Worm (Caenorhabditis elegans) whole organism, early embryonic: ENCODE data around the gene AH9.6.

Experiments used
- B0310.2 ChIP-seq: sonication (generic microtip); optimal IDR thresholded peaks from 2 replicates; lab custom pipeline; 2016; ENCODE audit warnings: mild to moderate bottlenecking, missing genetic modification characterization, missing compliant biosample characterization
- F13C5.2 ChIP-seq: sonication (generic microtip); optimal IDR thresholded peaks from 2 replicates; lab custom pipeline; 2017; ENCODE audit warnings: mild to moderate bottlenecking, missing genetic modification characterization, inconsistent platforms, missing compliant biosample characterization
- aly-1 ChIP-seq: sonication (generic microtip); optimal IDR thresholded peaks from 2 replicates; lab custom pipeline; 2016; ENCODE audit warnings: missing genetic modification characterization, missing compliant biosample characterization
- ama-1 ChIP-seq: fragments of 150-350 bp; optimal IDR thresholded peaks from 2 replicates; lab custom pipeline; 2014
- ets-7 ChIP-seq: sonication (generic microtip); optimal IDR thresholded peaks from 2 replicates; lab custom pipeline; 2016; ENCODE audit warnings: missing genotype, missing genetic modification characterization, missing compliant biosample characterization
- flt-1 ChIP-seq: fragments of 200-800 bp; sonication (Bioruptor generic); IDR thresholded peaks from 2 replicates; pipeline ENCODE4 v1.3.6; 2022; ENCODE audit warnings: missing genetic modification characterization, missing compliant biosample characterization
- hmbx-1 ChIP-seq: sonication (generic microtip); optimal IDR thresholded peaks from 2 replicates; lab custom pipeline; 2016; ENCODE audit warnings: mild to moderate bottlenecking, missing genetic modification characterization, missing compliant biosample characterization
- hmg-4 ChIP-seq: fragments of 200-800 bp; sonication (Bioruptor generic); optimal IDR thresholded peaks from 2 replicates; lab custom pipeline; 2018; ENCODE audit warnings: mild to moderate bottlenecking, missing genetic modification characterization, missing compliant biosample characterization
- pes-1 ChIP-seq: fragments of 200-800 bp; sonication (Bioruptor generic); IDR thresholded peaks from 2 replicates; pipeline ENCODE4 v1.3.6; 2022; ENCODE audit warnings: missing genetic modification reagents, missing genetic modification characterization, missing compliant biosample characterization
- scrt-1 ChIP-seq: fragments of 200-800 bp; sonication (Bioruptor generic); IDR thresholded peaks from 2 replicates; pipeline ENCODE4 v1.3.6; 2022; ENCODE audit warnings: missing genetic modification characterization, missing compliant biosample characterization
- sea-1 ChIP-seq: fragments of 200-800 bp; sonication (Bioruptor generic); conservative IDR thresholded peaks from 2 replicates; pipeline ENCODE4 v1.3.6; 2022; ENCODE audit warnings: missing genetic modification characterization, missing compliant biosample characterization
- tbx-37 ChIP-seq: fragments of 200-800 bp; sonication (Bioruptor generic); conservative IDR thresholded peaks from 2 replicates; pipeline ENCODE4 v1.3.6; 2022; ENCODE audit warnings: missing genetic modification reagents, missing genetic modification characterization, missing compliant biosample characterization
- tra-4 ChIP-seq: sonication (generic microtip); optimal IDR thresholded peaks from 2 replicates; lab custom pipeline; 2017; ENCODE audit warnings: missing genetic modification characterization, missing compliant biosample characterization

- no peak for TF ChIP-seq pes-1 (GFP tag; lab: Robert Waterston, UW)
- TF ChIP-seq B0310.2 (tag; lab: Kevin White, UChicago) = no peak
- no peak for TF ChIP-seq sea-1 (GFP tag; lab: Robert Waterston, UW)
- TF ChIP-seq ama-1 (lab: Kevin White, UChicago) = no peak
- no peak for TF ChIP-seq scrt-1 (GFP tag; lab: Robert Waterston, UW)
- TF ChIP-seq flt-1 (GFP tag; lab: Robert Waterston, UW) = no peak
- no peak for TF ChIP-seq hmbx-1
- no peak for TF ChIP-seq tbx-37
- no peak for TF ChIP-seq tra-4 (tag; lab: Kevin White, UChicago)
- no peak for TF ChIP-seq aly-1 (tag; lab: Kevin White, UChicago)
- no peak for TF ChIP-seq ets-7 (tag; lab: Kevin White, UChicago)
- no peak for TF ChIP-seq hmg-4 (GFP tag; lab: Kevin White, UChicago)
- TF ChIP-seq F13C5.2 = no peak
Observed at ce11 chrX:2219006-2219405, 48.9 kb downstream of the AH9.6 start.
